Fruit fly (Drosophila melanogaster): ENCODE results near the gene Ibf1.

Gene Ibf1

DNA sequence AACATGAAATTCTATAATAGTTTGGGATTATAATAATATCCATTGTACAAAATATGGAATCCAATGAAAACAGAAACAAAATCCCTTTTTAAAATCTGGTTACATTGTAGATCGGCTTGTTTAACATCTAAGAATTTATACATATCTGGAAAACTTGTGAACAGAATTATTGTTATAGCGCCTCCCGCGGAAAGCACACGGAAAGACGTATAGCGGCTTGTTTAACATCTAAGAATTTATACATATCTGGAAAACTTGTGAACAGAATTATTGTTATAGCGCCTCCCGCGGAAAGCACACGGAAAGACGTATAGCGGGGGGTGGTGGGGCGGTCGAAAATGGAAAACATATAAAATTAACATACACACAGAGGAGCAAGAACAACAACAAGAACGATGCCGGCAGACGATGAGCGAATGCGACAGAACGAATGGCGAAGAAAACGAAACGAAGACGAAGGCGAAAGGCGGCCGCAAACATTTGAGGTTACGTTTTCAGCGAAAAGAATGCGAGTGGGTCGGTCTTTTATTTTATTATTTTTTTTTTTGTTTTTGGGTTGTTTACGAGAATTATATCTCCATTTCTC is 23.2 kb upstream of the Ibf1 start (continued):
- TF ChIP-seq CG4360 (GFP tag; IDR thresholded peaks at IDR 0.05) (peak; percentile 53; the same call in 1 of the 2 replicates), bigmax (GFP tag; optimal IDR thresholded peaks at IDR 0.05) (peak; percentile 83)

DNA sequence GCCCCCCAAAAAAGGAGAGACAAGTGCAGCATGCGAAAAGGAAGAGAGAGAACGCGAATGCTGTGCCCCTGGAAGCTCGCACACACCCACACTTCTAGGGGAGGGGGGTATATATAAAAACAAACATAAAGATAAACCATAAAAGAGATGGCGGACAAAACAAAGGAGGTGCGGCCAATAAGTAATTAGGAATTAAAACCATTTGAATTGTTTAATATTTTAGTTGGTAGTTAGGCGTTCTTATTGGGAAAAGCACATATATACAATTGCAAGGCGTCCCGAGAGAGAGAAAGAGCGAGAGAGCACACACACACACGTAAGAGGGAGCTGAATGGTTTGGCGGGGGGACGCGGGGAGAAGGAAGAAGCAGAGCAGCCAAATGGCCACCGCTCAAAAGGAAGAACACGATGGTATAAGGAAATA is 22.7 kb upstream of the Ibf1 start:
- TF ChIP-seq CG17385 (GFP tag; optimal IDR thresholded peaks at IDR 0.05) = peak; percentile 88
- TF ChIP-seq Med (GFP tag) = peak; percentile 72
- peak; percentile 52 for TF ChIP-seq bigmax (GFP tag; optimal IDR thresholded peaks at IDR 0.05)
- TF ChIP-seq CG7357 (GFP tag; IDR thresholded peaks at IDR 0.05) = no peak
- 0 out of 2 replicates have a peak, but pooled peaks have one; percentile 2 for TF ChIP-seq onecut (GFP tag; IDR thresholded peaks at IDR 0.05)
- peak in 1 of 2 experiments; percentile 77 for TF ChIP-seq insv (GFP tag; optimal IDR thresholded peaks at IDR 0.05)
- TF ChIP-seq Elba2 (GFP tag; optimal IDR thresholded peaks at IDR 0.05) = peak; percentile 71
- peak; percentile 72 for TF ChIP-seq cg (GFP tag; optimal IDR thresholded peaks at IDR 0.05)
- peak; percentile 36 for TF ChIP-seq CG1832 (GFP tag; optimal IDR thresholded peaks at IDR 0.05)
- peak; percentile 29 to 84 for TF ChIP-seq Trl (optimal IDR thresholded peaks at IDR 0.05)
- no peak for TF ChIP-seq Trl (GFP tag; optimal IDR thresholded peaks at IDR 0.05)
- no peak for TF ChIP-seq CG11456 (GFP tag; IDR thresholded peaks at IDR 0.05)
- TF ChIP-seq Deaf1 (tag; optimal IDR thresholded peaks at IDR 0.05) = peak; percentile 36
- no peak for TF ChIP-seq seq (GFP tag; IDR thresholded peaks at IDR 0.05)
- TF ChIP-seq yki (optimal IDR thresholded peaks at IDR 0.05) = peak; percentile 15
- TF ChIP-seq crol (GFP tag; IDR thresholded peaks at IDR 0.05) = peak; percentile 98
- peak; percentile 3 for TF ChIP-seq phol (tag; optimal IDR thresholded peaks at IDR 0.05)

dm6 chr3R:9236883-9237267 is 21.9 kb upstream of the Ibf1 start:
- TF ChIP-seq Xbp1 (GFP tag; optimal IDR thresholded peaks at IDR 0.05) (no peak), Ada2b (GFP tag; IDR thresholded peaks at IDR 0.05) (no peak), CTCF (GFP tag; optimal IDR thresholded peaks at IDR 0.05) (peak; percentile 7), CG2678 (tag; optimal IDR thresholded peaks at IDR 0.05) (peak; percentile 10), CG2120 (GFP tag; optimal IDR thresholded peaks at IDR 0.05) (peak; percentile 18), Med (GFP tag) (peak; percentile 90), CG6689 (GFP tag; IDR thresholded peaks at IDR 0.05) (no peak), sens (GFP tag) (peak; percentile 80), lab (GFP tag; optimal IDR thresholded peaks at IDR 0.05) (peak; percentile 60), CG17829 (tag; optimal IDR thresholded peaks at IDR 0.05) (no peak), CG7271 (tag; optimal IDR thresholded peaks at IDR 0.05) (no peak), CG7786 (GFP tag; optimal IDR thresholded peaks at IDR 0.05) (no peak), odd (GFP tag; optimal IDR thresholded peaks at IDR 0.05) (peak; percentile 28), CG11695 (GFP tag; IDR thresholded peaks at IDR 0.05) (0 out of 3 replicates have a peak, but pooled peaks have one; percentile 8), hkb (optimal IDR thresholded peaks at IDR 0.05) (no peak), hkb (GFP tag; IDR thresholded peaks at IDR 0.05) (peak; percentile 45; the same call in 1 of the 2 replicates), chm (GFP tag; IDR thresholded peaks at IDR 0.05) (peak; percentile 63), CG4282 (GFP tag; optimal IDR thresholded peaks at IDR 0.05) (no peak), wdn (GFP tag; IDR thresholded peaks at IDR 0.05) (0 out of 2 replicates have a peak, but pooled peaks have one; percentile 29), insv (GFP tag; optimal IDR thresholded peaks at IDR 0.05) (peak in 1 of 2 experiments; percentile 6), ewg (GFP tag; optimal IDR thresholded peaks at IDR 0.05) (peak; percentile 97), Drgx (GFP tag; IDR thresholded peaks at IDR 0.05) (peak; percentile 50; the same call in 1 of the 2 replicates), CG1832 (GFP tag; optimal IDR thresholded peaks at IDR 0.05) (peak; percentile 32), CG31365 (tag; optimal IDR thresholded peaks at IDR 0.05) (no peak), D19A (tag; optimal IDR thresholded peaks at IDR 0.05) (peak; percentile 28), gro (GFP tag; optimal IDR thresholded peaks at IDR 0.05) (peak; percentile 9), lov (optimal IDR thresholded peaks at IDR 0.05) (no peak), lov (GFP tag; IDR thresholded peaks at IDR 0.05) (0 out of 3 replicates have a peak, but pooled peaks have one; percentile 27), B-H2 (GFP tag; optimal IDR thresholded peaks at IDR 0.05) (peak; percentile 47), gcm2 (GFP tag; optimal IDR thresholded peaks at IDR 0.05) (no peak), kni (GFP tag; optimal IDR thresholded peaks at IDR 0.05) (peak; percentile 1), Atf6 (GFP tag; IDR thresholded peaks at IDR 0.05) (peak; percentile 23; the same call in 1 of the 2 replicates), CG7987 (GFP tag; optimal IDR thresholded peaks at IDR 0.05) (peak; percentile 34), dati (GFP tag; IDR thresholded peaks at IDR 0.05) (no peak), gsb-n (tag; optimal IDR thresholded peaks at IDR 0.05) (no peak)
